Worm (Caenorhabditis elegans): Measurements from ENCODE around the gene ztf-18.

ce11 chrIII:881460-881859 lies 14.1 kb downstream of the ztf-18 start:
- no peak for TF ChIP-seq lin-15B (tag; optimal IDR thresholded peaks at IDR 0.05)
- no peak for TF ChIP-seq nhr-77 (tag; optimal IDR thresholded peaks at IDR 0.05)
- no peak for TF ChIP-seq aly-2 (tag; optimal IDR thresholded peaks at IDR 0.05)
- no peak for TF ChIP-seq unc-39 (tag; optimal IDR thresholded peaks at IDR 0.05)
- TF ChIP-seq php-3 (GFP tag; IDR thresholded peaks at IDR 0.05), result no peak
- no peak for TF ChIP-seq fkh-10 (GFP tag; optimal IDR thresholded peaks at IDR 0.05)
- TF ChIP-seq egl-27 (tag; optimal IDR thresholded peaks at IDR 0.05), result no peak
- TF ChIP-seq nhr-48 (tag; optimal IDR thresholded peaks at IDR 0.05), result no peak
- no peak for TF ChIP-seq pqm-1 (tag; optimal IDR thresholded peaks at IDR 0.05)
- TF ChIP-seq Y75B8A.6 (GFP tag; IDR thresholded peaks at IDR 0.05), result no peak
- TF ChIP-seq unc-130 (GFP tag; optimal IDR thresholded peaks at IDR 0.05), result peak; percentile 46
- TF ChIP-seq duxl-1 (tag; optimal IDR thresholded peaks at IDR 0.05; ENCODE audit: poor library complexity), result no peak
- no peak for TF ChIP-seq ceh-62 (tag; optimal IDR thresholded peaks at IDR 0.05)
- no peak for TF ChIP-seq fos-1 (tag; optimal IDR thresholded peaks at IDR 0.05)
